Fruit fly (Drosophila melanogaster): ENCODE measurements around the gene CG11975.

dm6 chr3R:8963756-8964342, 29.2 kb upstream of the CG11975 start:
- TF ChIP-seq CG3032 (tag; optimal IDR thresholded peaks at IDR 0.05), result no peak
- TF ChIP-seq lz (GFP tag; optimal IDR thresholded peaks at IDR 0.05), result no peak

Data from whole organism, prepupa.